Worm (Caenorhabditis elegans) whole organism, mixed stage, embryonic: ENCODE data around the gene F16H6.9.
"Not testable (repeated sequence)": the region's sequence is repeated elsewhere in the genome, so short reads cannot be mapped to it uniquely, and the experiment has no call there.

Experiments
- M03D4.4 ChIP-seq: sonication (generic microtip); optimal IDR thresholded peaks from 2 replicates; lab custom pipeline; 2017; ENCODE audit warnings: mild to moderate bottlenecking, missing genetic modification characterization, missing compliant biosample characterization
- bed-3 ChIP-seq: fragments of 200-800 bp; sonication (Bioruptor generic); optimal IDR thresholded peaks from 3 replicates; lab custom pipeline; 2018; ENCODE audit warnings: mild to moderate bottlenecking, missing genetic modification characterization, moderate library complexity, missing compliant biosample characterization
- blmp-1 ChIP-seq: fragments of 150-350 bp; optimal IDR thresholded peaks from 2 replicates; lab custom pipeline; 2014; ENCODE audit warnings: missing biosample characterization, missing genetic modification characterization
- ceh-39 ChIP-seq: fragments of 150-350 bp; optimal IDR thresholded peaks from 2 replicates; lab custom pipeline; 2014; ENCODE audit warnings: missing biosample characterization, missing genetic modification characterization
- ceh-43 ChIP-seq: fragments of 200-800 bp; sonication (Bioruptor generic); optimal IDR thresholded peaks from 2 replicates; lab custom pipeline; 2018; ENCODE audit warnings: mild to moderate bottlenecking, missing genetic modification characterization, moderate library complexity, missing compliant biosample characterization
- ceh-83 ChIP-seq: fragments of 200-800 bp; sonication (Bioruptor generic); optimal IDR thresholded peaks from 2 replicates; lab custom pipeline; 2018; ENCODE audit warnings: mild to moderate bottlenecking, missing genetic modification characterization, missing compliant biosample characterization
- ces-1 ChIP-seq: fragments of 150-350 bp; optimal IDR thresholded peaks from 2 replicates; lab custom pipeline; 2014; ENCODE audit warnings: missing biosample characterization, missing genetic modification reagents, missing genetic modification characterization
- drap-1 ChIP-seq: fragments of 200-800 bp; sonication (Bioruptor generic); optimal IDR thresholded peaks from 3 replicates; lab custom pipeline; 2018; ENCODE audit warnings: mild to moderate bottlenecking, missing genetic modification characterization, missing compliant biosample characterization
- elt-1 ChIP-seq: sonication (generic microtip); optimal IDR thresholded peaks from 2 replicates; lab custom pipeline; 2017; ENCODE audit warnings: missing genetic modification characterization, mild to moderate bottlenecking, missing compliant biosample characterization, antibody characterized with exemption, moderate library complexity, borderline replicate concordance; ENCODE audit not compliant: insufficient read depth
- elt-3 ChIP-seq: fragments of 150-350 bp; optimal IDR thresholded peaks from 2 replicates; lab custom pipeline; 2014; ENCODE audit warnings: missing biosample characterization, missing genetic modification characterization
- flh-1 ChIP-seq: fragments of 200-800 bp; sonication (Bioruptor generic); optimal IDR thresholded peaks from 2 replicates; lab custom pipeline; 2018; ENCODE audit warnings: mild to moderate bottlenecking, missing genetic modification characterization, moderate library complexity, missing compliant biosample characterization
- ham-2 ChIP-seq: fragments of 200-800 bp; sonication (Bioruptor generic); optimal IDR thresholded peaks from 2 replicates; lab custom pipeline; 2018; ENCODE audit warnings: mild to moderate bottlenecking, missing genetic modification characterization, missing compliant biosample characterization
- hlh-1 ChIP-seq: fragments of 150-350 bp; optimal IDR thresholded peaks from 2 replicates; lab custom pipeline; 2014; ENCODE audit warnings: missing biosample characterization, missing genetic modification reagents, missing genetic modification characterization
- lin-13 ChIP-seq: fragments of 150-350 bp; optimal IDR thresholded peaks from 2 replicates; lab custom pipeline; 2014; ENCODE audit warnings: missing biosample characterization, missing genetic modification characterization
- lin-32 ChIP-seq: fragments of 200-800 bp; sonication (Bioruptor generic); optimal IDR thresholded peaks from 2 replicates; lab custom pipeline; 2018; ENCODE audit warnings: mild to moderate bottlenecking, missing genetic modification characterization, missing compliant biosample characterization
- lsy-2 ChIP-seq: fragments of 150-350 bp; optimal IDR thresholded peaks from 2 replicates; lab custom pipeline; 2014; ENCODE audit warnings: missing biosample characterization, missing genetic modification characterization
- mab-5 ChIP-seq: fragments of 150-350 bp; optimal IDR thresholded peaks from 2 replicates; lab custom pipeline; 2014; ENCODE audit warnings: missing biosample characterization, missing genetic modification characterization
- mep-1 ChIP-seq: fragments of 150-350 bp; optimal IDR thresholded peaks from 2 replicates; lab custom pipeline; 2017; ENCODE audit warnings: missing biosample characterization, missing genetic modification reagents, missing genetic modification characterization, inconsistent platforms
- mls-2 ChIP-seq: sonication (generic microtip); optimal IDR thresholded peaks from 2 replicates; lab custom pipeline; 2016; ENCODE audit warnings: mild to moderate bottlenecking, missing genetic modification characterization, moderate library complexity, missing compliant biosample characterization
- nhr-2 ChIP-seq: fragments of 150-350 bp; optimal IDR thresholded peaks from 2 replicates; lab custom pipeline; 2014; ENCODE audit warnings: missing biosample characterization, missing genetic modification characterization
- nhr-237 ChIP-seq: fragments of 150-350 bp; optimal IDR thresholded peaks from 2 replicates; lab custom pipeline; 2014; ENCODE audit warnings: missing biosample characterization, missing genetic modification characterization
- nhr-28 ChIP-seq: fragments of 150-350 bp; optimal IDR thresholded peaks from 2 replicates; lab custom pipeline; 2014; ENCODE audit warnings: missing biosample characterization, missing genetic modification characterization
- nhr-76 ChIP-seq: sonication (generic microtip); optimal IDR thresholded peaks from 2 replicates; lab custom pipeline; 2017; ENCODE audit warnings: missing biosample characterization, missing genetic modification characterization
- pha-4 ChIP-seq: fragments of 150-350 bp; optimal IDR thresholded peaks from 2 replicates; lab custom pipeline; 2018; ENCODE audit warnings: missing biosample characterization, missing genetic modification reagents, missing genetic modification characterization
- sem-2 ChIP-seq: fragments of 200-800 bp; sonication (Bioruptor generic); optimal IDR thresholded peaks from 2 replicates; lab custom pipeline; 2018; ENCODE audit warnings: mild to moderate bottlenecking, missing genetic modification characterization, missing compliant biosample characterization
- snpc-4 ChIP-seq: fragments of 150-350 bp; optimal IDR thresholded peaks from 2 replicates; lab custom pipeline; 2014; ENCODE audit warnings: missing biosample characterization, missing genetic modification characterization
- sptf-1 ChIP-seq: sonication (generic microtip); optimal IDR thresholded peaks from 2 replicates; lab custom pipeline; 2017; ENCODE audit warnings: mild to moderate bottlenecking, missing genetic modification characterization, moderate library complexity, missing compliant biosample characterization
- tbx-8 ChIP-seq: fragments of 200-800 bp; sonication (Bioruptor generic); optimal IDR thresholded peaks from 2 replicates; lab custom pipeline; 2018; ENCODE audit warnings: mild to moderate bottlenecking, missing genetic modification characterization, moderate library complexity, missing compliant biosample characterization
- unc-120 ChIP-seq: sonication (generic microtip); optimal IDR thresholded peaks from 2 replicates; lab custom pipeline; 2017; ENCODE audit warnings: missing genetic modification characterization, missing compliant biosample characterization; ENCODE audit not compliant: poor library complexity, severe bottlenecking
- unc-39 ChIP-seq: fragments of 150-350 bp; optimal IDR thresholded peaks from 2 replicates; lab custom pipeline; 2014; ENCODE audit warnings: missing biosample characterization, missing genetic modification characterization
- unc-62 ChIP-seq: fragments of 150-350 bp; optimal IDR thresholded peaks from 2 replicates; lab custom pipeline; 2014; ENCODE audit warnings: missing biosample characterization, missing genetic modification reagents, missing genetic modification characterization
- zip-8 ChIP-seq: fragments of 150-350 bp; optimal IDR thresholded peaks from 2 replicates; lab custom pipeline; 2014; ENCODE audit warnings: missing biosample characterization, missing genetic modification characterization
- ztf-11 ChIP-seq: fragments of 150-350 bp; optimal IDR thresholded peaks from 2 replicates; lab custom pipeline; 2014; ENCODE audit warnings: missing biosample characterization, missing genetic modification characterization

The F16H6.9 gene

ce11 chrV:18216784-18217183, at the start of gene F16H6.9:
Gene F16H6.9, plus strand, starts transcription at chrV:18217084.
- TF ChIP-seq ceh-39 (tag; lab: Kevin White, UChicago); nhr-28; hlh-1: not testable (repeated sequence)

ce11 chrV:18167161-18167560, 49.7 kb upstream of the F16H6.9 start, which contains the start of gene C14A6.6:
Gene C14A6.6, minus strand, starts transcription at chrV:18167261.
- TF ChIP-seq nhr-28 (no peak), lin-32 (GFP tag; lab: Kevin White, UChicago) (no peak), M03D4.4 (tag; lab: Kevin White, UChicago) (no peak), lsy-2 (tag; lab: Kevin White, UChicago) (no peak), sptf-1 (tag; lab: Kevin White, UChicago) (no peak), nhr-2 (tag; lab: Kevin White, UChicago) (no peak), mep-1 (no peak), nhr-76 (tag; lab: Kevin White, UChicago) (no peak), drap-1 (GFP tag; lab: Kevin White, UChicago) (no peak), nhr-237 (tag; lab: Kevin White, UChicago) (no peak), elt-1 (tag; lab: Kevin White, UChicago) (no peak), mab-5 (tag; lab: Kevin White, UChicago) (no peak)

- TF ChIP-seq blmp-1 (tag; lab: Kevin White, UChicago) (no peak), flh-1 (no peak), unc-39 (tag; lab: Kevin White, UChicago) (no peak), drap-1 (GFP tag; lab: Kevin White, UChicago) (no peak), ces-1 (no peak), elt-3 (tag; lab: Kevin White, UChicago) (no peak), ztf-11 (tag; lab: Kevin White, UChicago) (no peak)
Measured at ce11 chrV:18168266-18168665, 48.6 kb upstream of the F16H6.9 start, which contains the start of gene C14A6.7. Gene C14A6.7, minus strand, starts transcription at chrV:18168366.

ce11 chrV:18171568-18171967, 45.3 kb upstream of the F16H6.9 start, which contains the start of gene C14A6.8:
Gene C14A6.8, minus strand, starts transcription at chrV:18171668.
- TF ChIP-seq unc-39 (tag; lab: Kevin White, UChicago) (no peak), ceh-43 (GFP tag; lab: Kevin White, UChicago) (no peak), zip-8 (tag; lab: Kevin White, UChicago) (no peak), mls-2 (tag; lab: Kevin White, UChicago) (no peak), nhr-28 (no peak), lin-13 (no peak), ceh-83 (GFP tag; lab: Kevin White, UChicago) (no peak), elt-1 (tag; lab: Kevin White, UChicago) (no peak), ces-1 (no peak), flh-1 (no peak), ham-2 (GFP tag; lab: Kevin White, UChicago) (no peak), drap-1 (GFP tag; lab: Kevin White, UChicago) (no peak), unc-120 (no peak)

ce11 chrV:18178659-18179058, 38.2 kb upstream of the F16H6.9 start, which contains the start of gene C31G12.4:
Gene C31G12.4, minus strand, starts transcription at chrV:18178759.
- TF ChIP-seq sem-2 (GFP tag; lab: Kevin White, UChicago) (no peak), ceh-43 (GFP tag; lab: Kevin White, UChicago) (no peak), unc-62 (no peak), nhr-2 (tag; lab: Kevin White, UChicago) (no peak), blmp-1 (tag; lab: Kevin White, UChicago) (no peak), zip-8 (tag; lab: Kevin White, UChicago) (no peak), tbx-8 (GFP tag; lab: Kevin White, UChicago) (no peak), snpc-4 (no peak), pha-4 (no peak), elt-3 (tag; lab: Kevin White, UChicago) (no peak), flh-1 (no peak), lin-13 (no peak), unc-120 (no peak), ceh-39 (tag; lab: Kevin White, UChicago) (no peak), nhr-237 (tag; lab: Kevin White, UChicago) (no peak), lsy-2 (tag; lab: Kevin White, UChicago) (no peak), bed-3 (GFP tag; lab: Kevin White, UChicago) (no peak)
